Fruit fly (Drosophila melanogaster): ENCODE data around the gene Rab1.

The Rab1 gene

DNA sequence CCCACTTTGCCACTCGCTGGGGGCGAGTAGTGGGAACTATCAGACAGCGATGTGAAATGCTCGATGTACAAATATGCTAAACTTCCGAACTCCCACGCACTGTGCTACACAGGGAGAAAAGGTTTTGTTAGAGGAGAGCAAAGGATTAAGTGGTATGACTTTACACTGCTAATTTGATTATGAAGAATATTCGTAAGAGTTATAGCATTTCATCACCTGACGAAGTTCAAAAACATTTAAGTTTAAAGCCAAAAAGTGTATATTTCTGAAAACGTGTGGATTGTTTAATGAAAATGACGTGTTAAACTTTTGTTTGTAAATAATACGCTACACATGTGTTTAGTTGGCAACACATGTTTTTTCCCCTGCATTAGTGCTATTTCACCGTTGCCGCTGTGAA lies 19.6 kb upstream of the Rab1 start (continued):
- TF ChIP-seq eve (GFP tag; optimal IDR thresholded peaks at IDR 0.05) (no peak), btn (GFP tag; optimal IDR thresholded peaks at IDR 0.05) (no peak), inv (GFP tag; IDR thresholded peaks at IDR 0.05; ENCODE audit: partially characterized antibody) (no peak), CG15479 (GFP tag; optimal IDR thresholded peaks at IDR 0.05) (no peak), Oli (tag; optimal IDR thresholded peaks at IDR 0.05) (peak; percentile 36), CG7556 (GFP tag; optimal IDR thresholded peaks at IDR 0.05) (peak; percentile 50), CG34422 (GFP tag; IDR thresholded peaks at IDR 0.05) (peak; percentile 38; the same call in 1 of the 3 replicates), da (GFP tag; optimal IDR thresholded peaks at IDR 0.05) (no peak), ATbp (GFP tag; optimal IDR thresholded peaks at IDR 0.05) (no peak), crp (GFP tag; optimal IDR thresholded peaks at IDR 0.05) (no peak), CG2875 (GFP tag; optimal IDR thresholded peaks at IDR 0.05) (no peak), Xbp1 (GFP tag; optimal IDR thresholded peaks at IDR 0.05) (no peak), CG7987 (GFP tag; optimal IDR thresholded peaks at IDR 0.05) (no peak), phol (tag; optimal IDR thresholded peaks at IDR 0.05) (peak; percentile 16), Hmr (GFP tag; optimal IDR thresholded peaks at IDR 0.05) (peak; percentile 13), NfI (GFP tag; optimal IDR thresholded peaks at IDR 0.05) (peak; percentile 12), Sry-β (GFP tag; optimal IDR thresholded peaks at IDR 0.05) (no peak), CG11695 (GFP tag; IDR thresholded peaks at IDR 0.05) (0 out of 3 replicates have a peak, but pooled peaks have one; percentile 29), zf30C (GFP tag; optimal IDR thresholded peaks at IDR 0.05) (no peak), CG1832 (GFP tag; optimal IDR thresholded peaks at IDR 0.05) (no peak), sr (GFP tag; IDR thresholded peaks at IDR 0.05) (no peak), lab (GFP tag; optimal IDR thresholded peaks at IDR 0.05) (peak; percentile 39), CG17359 (tag; optimal IDR thresholded peaks at IDR 0.05) (no peak), CG14441 (GFP tag; IDR thresholded peaks at IDR 0.05) (no peak), CG15514 (GFP tag; optimal IDR thresholded peaks at IDR 0.05) (peak; percentile 0), bcd (GFP tag; optimal IDR thresholded peaks at IDR 0.05) (peak; percentile 5), row (GFP tag; IDR thresholded peaks at IDR 0.05) (peak; percentile 35; the same call in 1 of the 3 replicates), CG2678 (tag; optimal IDR thresholded peaks at IDR 0.05) (peak; percentile 46), CoRest (tag; optimal IDR thresholded peaks at IDR 0.05) (peak; percentile 15), org-1 (GFP tag; optimal IDR thresholded peaks at IDR 0.05) (peak; percentile 10), ken (GFP tag; IDR thresholded peaks at IDR 0.05) (no peak), chinmo (GFP tag; IDR thresholded peaks at IDR 0.05; ENCODE audit: partially characterized antibody) (no peak), CG18599 (GFP tag; optimal IDR thresholded peaks at IDR 0.05) (peak; percentile 26), Hr78 (GFP tag; optimal IDR thresholded peaks at IDR 0.05) (no peak), sens (GFP tag) (peak; percentile 57), pnt (GFP tag; optimal IDR thresholded peaks at IDR 0.05) (peak; percentile 13), Doc3 (GFP tag; IDR thresholded peaks at IDR 0.05; ENCODE audit: partially characterized antibody) (no peak), CG12236 (GFP tag; optimal IDR thresholded peaks at IDR 0.05) (no peak), CG12071 (GFP tag; optimal IDR thresholded peaks at IDR 0.05) (peak; percentile 6), Sox102F (GFP tag; optimal IDR thresholded peaks at IDR 0.05) (peak; percentile 23), CG30403 (GFP tag; optimal IDR thresholded peaks at IDR 0.05) (peak; percentile 4), psq (GFP tag; optimal IDR thresholded peaks at IDR 0.05) (no peak), gro (GFP tag; optimal IDR thresholded peaks at IDR 0.05) (no peak), CG31224 (GFP tag; IDR thresholded peaks at IDR 0.05) (no peak), CG2120 (GFP tag; optimal IDR thresholded peaks at IDR 0.05) (peak; percentile 43), Meics (GFP tag; optimal IDR thresholded peaks at IDR 0.05) (peak; percentile 20), Hr51 (GFP tag; optimal IDR thresholded peaks at IDR 0.05) (peak in 1 of 2 experiments; percentile 52), Poxn (GFP tag; IDR thresholded peaks at IDR 0.05) (no peak), yki (optimal IDR thresholded peaks at IDR 0.05) (no peak), CG18619 (GFP tag; optimal IDR thresholded peaks at IDR 0.05) (peak; percentile 4)

Data from whole organism, embryonic.